Fruit fly (Drosophila melanogaster) whole organism, adult: ENCODE measurements around the gene Brr2.

Experiments used
- CG14711 ChIP-seq: fragments of 200-800 bp; sonication (Bioruptor generic); optimal IDR thresholded peaks from 2 replicates; lab custom pipeline; 2018; ENCODE audit warnings: missing biosample characterization, mild to moderate bottlenecking, missing genetic modification characterization, moderate library complexity
- CG7045 ChIP-seq: fragments of 200-800 bp; sonication (Bioruptor generic); optimal IDR thresholded peaks from 2 replicates; lab custom pipeline; 2017; ENCODE audit warnings: missing biosample characterization, mild to moderate bottlenecking, missing genetic modification characterization
- CG7101 ChIP-seq: fragments of 200-800 bp; sonication (Bioruptor generic); optimal IDR thresholded peaks from 2 replicates; lab custom pipeline; 2018; ENCODE audit warnings: missing biosample characterization, mild to moderate bottlenecking, missing genetic modification characterization, moderate library complexity

DNA sequence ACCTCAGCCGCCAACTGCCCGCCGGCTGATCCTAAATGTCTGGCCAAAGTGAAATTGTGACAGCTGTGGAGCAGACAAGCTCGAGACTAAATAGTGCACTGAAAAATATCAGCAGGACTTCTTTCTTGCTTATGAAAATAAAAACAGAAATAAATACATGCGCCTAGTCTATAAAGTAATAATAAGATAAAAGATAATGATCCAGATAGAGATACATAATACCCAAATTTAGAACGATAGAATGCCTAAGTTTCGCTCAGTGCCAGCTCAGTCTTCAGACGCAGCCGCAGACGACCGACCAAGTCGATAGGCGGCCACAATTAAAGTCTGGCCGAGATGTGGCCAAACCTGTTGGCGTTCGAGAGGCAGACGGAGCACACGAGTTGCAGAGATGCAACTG, 26.8 kb downstream of the Brr2 start:
- TF ChIP-seq CG7101 (no peak), CG14711 (tag; lab: Kevin White, UChicago) (no peak), CG7045 (GFP tag; lab: Kevin White, UChicago) (no peak)
